Worm (Caenorhabditis elegans): ENCODE measurements around the gene srsx-40.

ce11 chrV:7705316-7705715, 1.9 kb upstream of the srsx-40 start, which contains the start of gene srw-3:
- no peak for TF ChIP-seq dve-1 (tag; optimal IDR thresholded peaks at IDR 0.05)
- no peak for TF ChIP-seq F13H6.1 (tag; optimal IDR thresholded peaks at IDR 0.05)
- TF ChIP-seq hlh-6 (tag; optimal IDR thresholded peaks at IDR 0.05) = no peak
- TF ChIP-seq ceh-14 (tag; optimal IDR thresholded peaks at IDR 0.05) = no peak
- no peak for TF ChIP-seq ama-1 (optimal IDR thresholded peaks at IDR 0.05)
